Worm (Caenorhabditis elegans): Measurements from ENCODE around the gene fbxb-57.
"Not testable (repeated sequence)": the region's sequence is repeated elsewhere in the genome, so short reads cannot be mapped to it uniquely, and the experiment has no call there.

fbxb-57 gene

DNA sequence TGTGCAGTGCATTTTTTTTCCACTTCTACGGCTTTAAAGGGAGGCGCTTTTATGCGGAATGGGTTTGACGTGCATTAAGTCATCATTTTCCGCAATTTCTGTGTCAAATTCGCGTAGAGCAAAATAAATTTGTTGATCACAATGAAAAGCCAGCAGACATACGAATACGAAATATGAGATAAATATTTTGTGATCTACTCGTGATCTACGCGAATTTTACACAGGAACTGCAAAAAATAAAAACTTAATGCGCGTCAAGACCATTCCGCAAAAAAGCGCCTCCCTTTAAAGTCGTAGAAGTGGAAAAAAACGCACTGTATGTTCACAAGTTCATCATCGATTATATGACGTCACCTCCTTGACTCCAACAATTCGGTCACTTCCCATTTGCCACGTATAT lies 22.8 kb downstream of the fbxb-57 start, which contains the start of gene C43D7.8:
C43D7.8 (minus strand) TSS at position 101 of the 400 bp plus-strand sequence.
- no peak for TF ChIP-seq cebp-1 (GFP tag; IDR thresholded peaks at IDR 0.05)
- no peak for TF ChIP-seq cebp-1 (tag; optimal IDR thresholded peaks at IDR 0.05)
- 0 out of 2 replicates have a peak, but pooled peaks have one; percentile 33 for TF ChIP-seq nhr-120 (GFP tag; IDR thresholded peaks at IDR 0.05)
- no peak for TF ChIP-seq atf-7 (tag; optimal IDR thresholded peaks at IDR 0.05)
- TF ChIP-seq pbrm-1 (GFP tag; IDR thresholded peaks at IDR 0.05): no peak
- TF ChIP-seq K11D2.4 (GFP tag; IDR thresholded peaks at IDR 0.05): no peak

DNA sequence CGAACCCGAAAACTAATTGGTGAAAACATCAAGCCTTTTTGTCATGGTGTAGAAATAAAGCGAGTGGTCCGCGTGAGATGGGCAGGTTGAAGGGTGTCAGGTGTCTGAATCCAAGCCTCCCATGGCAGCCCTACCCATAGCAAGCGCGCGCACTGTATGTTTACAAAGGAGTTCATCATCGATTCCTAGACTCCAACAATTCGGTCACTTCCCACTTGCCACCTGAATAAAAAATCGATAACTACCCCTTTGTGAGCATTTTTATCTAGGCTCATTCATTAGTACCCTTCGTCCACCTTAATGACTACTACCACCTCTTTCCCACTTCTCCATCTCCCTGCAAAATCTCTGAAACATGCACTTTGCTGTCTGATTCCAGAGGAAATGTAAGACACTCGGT lies 24.4 kb downstream of the fbxb-57 start, which contains the start of gene fbxb-64:
fbxb-64 (plus strand) TSS at position 301 of the 400 bp plus-strand sequence.
- TF ChIP-seq dox-1 (GFP tag; IDR thresholded peaks at IDR 0.05): 0 out of 2 replicates have a peak, but pooled peaks have one; percentile 6
- TF ChIP-seq sptf-2 (GFP tag; optimal IDR thresholded peaks at IDR 0.05): no peak

DNA sequence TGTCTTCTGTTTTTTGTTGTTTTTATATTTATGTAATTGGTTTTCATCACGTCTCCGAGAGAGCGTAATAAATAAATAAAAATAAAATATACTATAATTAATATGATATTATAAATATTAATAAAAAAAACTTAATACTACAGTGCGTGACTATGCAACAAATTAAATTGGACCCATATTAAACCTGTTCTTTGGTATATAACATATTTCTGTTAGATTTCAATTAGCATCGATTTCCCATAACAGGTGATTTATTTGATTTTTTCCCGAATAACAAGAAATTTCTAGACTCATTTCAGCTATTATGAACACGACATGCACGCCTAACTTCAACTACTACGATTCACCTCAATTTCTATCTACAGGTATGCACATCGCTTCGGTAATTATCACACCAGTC lies 28.5 kb downstream of the fbxb-57 start, which contains the start of gene srh-208:
srh-208 (plus strand) TSS at position 301 of the 400 bp plus-strand sequence.
- not testable (repeated sequence) for TF ChIP-seq ztf-18 (tag; optimal IDR thresholded peaks at IDR 0.05); die-1 (tag; optimal IDR thresholded peaks at IDR 0.05); snpc-1.3 (tag; optimal IDR thresholded peaks at IDR 0.05; ENCODE audit: insufficient read depth)

DNA sequence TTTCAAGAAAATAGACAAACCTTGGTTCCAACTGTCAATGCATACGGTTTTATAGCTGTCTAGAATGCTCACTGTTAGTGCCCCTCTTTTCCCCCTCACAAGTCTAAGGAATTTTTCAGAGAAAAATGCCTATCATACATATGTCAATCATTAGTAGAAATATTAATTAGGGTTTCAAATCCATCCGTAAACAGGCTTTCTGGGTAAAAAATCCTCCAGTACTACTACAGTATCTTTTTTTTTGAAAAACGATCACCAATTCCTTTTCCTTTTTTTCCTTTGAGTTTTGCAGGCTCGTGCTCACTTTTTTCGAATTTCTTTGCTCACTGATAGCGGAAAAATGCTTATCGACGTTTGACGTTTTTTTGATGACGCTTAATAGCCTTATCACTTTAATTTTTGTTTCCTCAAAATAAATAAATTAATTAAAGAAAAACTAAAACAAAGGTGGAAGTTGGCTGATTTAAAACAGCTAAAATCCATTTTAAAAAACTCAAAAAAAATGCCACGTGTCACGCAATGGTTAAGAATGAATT lies 31.0 kb downstream of the fbxb-57 start, which contains the start of gene C43D7.7:
C43D7.7 (minus strand) TSS at position 51 of the 536 bp plus-strand sequence.
- TF ChIP-seq ztf-25 (GFP tag; IDR thresholded peaks at IDR 0.05) (no peak), nhr-80 (tag; optimal IDR thresholded peaks at IDR 0.05) (peak; percentile 36)

DNA sequence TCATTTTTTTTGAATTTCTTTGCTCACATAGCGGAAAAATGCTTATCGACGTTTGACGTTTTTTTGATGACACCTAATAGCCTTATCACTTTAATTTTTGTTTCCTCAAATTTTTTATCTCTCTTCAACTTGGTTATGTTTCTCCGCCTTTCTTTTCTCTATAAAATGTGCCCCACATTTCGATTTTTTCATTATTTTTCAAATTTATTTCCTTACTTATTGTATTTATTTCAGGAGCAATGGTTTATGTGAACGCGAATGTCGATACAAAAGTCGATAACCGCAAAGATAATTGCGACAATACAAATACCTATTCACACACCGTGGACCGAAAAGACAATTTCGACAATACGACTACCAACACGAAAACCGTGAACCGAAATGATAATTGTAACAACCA lies 31.8 kb downstream of the fbxb-57 start, which contains the start of gene sdz-6:
sdz-6 (plus strand) TSS at position 229 of the 400 bp plus-strand sequence.
- no peak for TF ChIP-seq cebp-1 (GFP tag; IDR thresholded peaks at IDR 0.05)
- TF ChIP-seq cebp-1 (tag; optimal IDR thresholded peaks at IDR 0.05): no peak
- TF ChIP-seq madf-10 (tag; optimal IDR thresholded peaks at IDR 0.05): no peak
- TF ChIP-seq chd-7 (tag; optimal IDR thresholded peaks at IDR 0.05): no peak
- TF ChIP-seq nhr-27 (tag; optimal IDR thresholded peaks at IDR 0.05): no peak
- no peak for TF ChIP-seq sptf-2 (GFP tag; optimal IDR thresholded peaks at IDR 0.05)
- no peak for TF ChIP-seq akir-1 (GFP tag; optimal IDR thresholded peaks at IDR 0.05)

DNA sequence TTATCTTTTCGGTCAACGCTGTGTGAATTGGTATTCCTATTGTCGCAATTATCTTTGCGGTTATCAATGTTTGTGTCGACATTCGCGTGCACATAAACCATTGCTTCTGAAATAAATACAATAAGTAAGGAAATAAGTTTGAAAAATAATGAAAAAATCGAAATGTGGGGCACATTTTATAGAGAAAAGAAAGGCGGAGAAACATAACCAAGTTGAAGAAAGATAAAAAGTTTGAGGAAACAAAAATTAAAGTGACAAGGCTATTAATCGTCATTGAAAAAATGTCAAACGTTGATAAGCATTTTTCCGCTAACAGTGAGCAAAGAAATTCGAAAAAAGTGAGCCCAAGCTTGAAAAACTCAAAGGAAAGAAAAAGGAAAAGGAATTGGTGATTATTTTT lies 33.8 kb downstream of the fbxb-57 start, which contains the start of gene C43D7.4:
C43D7.4 (minus strand) TSS at position 101 of the 400 bp plus-strand sequence.
- TF ChIP-seq mxl-1 (tag; optimal IDR thresholded peaks at IDR 0.05): no peak
- TF ChIP-seq lsl-1 (GFP tag; optimal IDR thresholded peaks at IDR 0.05): no peak
- no peak for TF ChIP-seq tbx-9 (tag; optimal IDR thresholded peaks at IDR 0.05; ENCODE audit: borderline replicate concordance)
- no peak for TF ChIP-seq ztf-28 (GFP tag; IDR thresholded peaks at IDR 0.05)
- TF ChIP-seq unc-130 (GFP tag; optimal IDR thresholded peaks at IDR 0.05): no peak
- TF ChIP-seq Y67H2A.10 (GFP tag; conservative IDR thresholded peaks at IDR 0.05): no peak
- no peak for TF ChIP-seq hmg-1.2 (GFP tag; IDR thresholded peaks at IDR 0.05)
- no peak for TF ChIP-seq nhr-90 (tag; optimal IDR thresholded peaks at IDR 0.05)
- no peak for TF ChIP-seq atf-7 (tag; optimal IDR thresholded peaks at IDR 0.05)
- TF ChIP-seq repo-1 (tag; optimal IDR thresholded peaks at IDR 0.05): no peak
- no peak for TF ChIP-seq xnd-1 (tag; optimal IDR thresholded peaks at IDR 0.05)
- no peak for TF ChIP-seq snpc-4 (GFP tag; optimal IDR thresholded peaks at IDR 0.05)
- no peak for TF ChIP-seq snpc-4 (tag; optimal IDR thresholded peaks at IDR 0.05)
- TF ChIP-seq let-607 (tag; optimal IDR thresholded peaks at IDR 0.05): no peak
- no peak for TF ChIP-seq B0336.3 (GFP tag; IDR thresholded peaks at IDR 0.05)
- TF ChIP-seq sptf-2 (GFP tag; optimal IDR thresholded peaks at IDR 0.05): no peak
